Worm (Caenorhabditis elegans) whole organism, L1 larva: ENCODE measurements around the gene T02H6.1.

Experiments used
- ama-1 ChIP-seq: fragments of 150-350 bp; optimal IDR thresholded peaks from 2 replicates; lab custom pipeline; 2014
- ceh-82 ChIP-seq, 3 experiments: fragments of 150-350 bp in 1 of 3; sonication (generic microtip) in 2 of 3; optimal IDR thresholded peaks; 2 replicates each; lab custom pipeline; 2014 to 2017; ENCODE audit warnings: missing biosample characterization in 3 of 3, missing genetic modification characterization in 3 of 3
- fos-1 ChIP-seq: fragments of 150-350 bp; optimal IDR thresholded peaks from 2 replicates; lab custom pipeline; 2014; ENCODE audit warnings: missing biosample characterization, missing genetic modification characterization
- pqm-1 ChIP-seq: sonication (generic microtip); optimal IDR thresholded peaks from 3 replicates; lab custom pipeline; 2017; ENCODE audit warnings: missing biosample characterization, missing genetic modification characterization
- sox-4 ChIP-seq: sonication (generic microtip); optimal IDR thresholded peaks from 2 replicates; lab custom pipeline; 2016; ENCODE audit warnings: missing genetic modification characterization, missing compliant biosample characterization
- sup-37 ChIP-seq: fragments of 200-800 bp; sonication (Bioruptor generic); optimal IDR thresholded peaks from 2 replicates; lab custom pipeline; 2018; ENCODE audit warnings: mild to moderate bottlenecking, missing genetic modification characterization, missing compliant biosample characterization
- tbx-2 ChIP-seq: sonication (generic microtip); optimal IDR thresholded peaks from 2 replicates; lab custom pipeline; 2016; ENCODE audit warnings: missing genetic modification characterization, missing compliant biosample characterization
- tlp-1 ChIP-seq: fragments of 150-350 bp; optimal IDR thresholded peaks from 2 replicates; lab custom pipeline; 2014; ENCODE audit warnings: missing biosample characterization, missing genetic modification characterization

- TF ChIP-seq fos-1 (tag; lab: Kevin White, UChicago) (no peak), sox-4 (tag; lab: Kevin White, UChicago) (no peak), pqm-1 (no peak), sup-37 (GFP tag; lab: Kevin White, UChicago) (no peak), tbx-2 (tag; lab: Kevin White, UChicago) (no peak), ceh-82 (tag; optimal IDR thresholded peaks at IDR 0.05; lab: Kevin White, UChicago) (no peak), ama-1 (lab: Kevin White, UChicago) (no peak), tlp-1 (tag; lab: Kevin White, UChicago) (no peak)
Observed at ce11 chrII:661696-662095, 47.5 kb upstream of the T02H6.1 start, which contains the start of gene sri-45.
